Worm (Caenorhabditis elegans) whole organism, early embryonic: Measurements from ENCODE around the gene F53F4.15.

Experiments used
- B0310.2 ChIP-seq: sonication (generic microtip); optimal IDR thresholded peaks from 2 replicates; lab custom pipeline; 2016; ENCODE audit warnings: mild to moderate bottlenecking, missing genetic modification characterization, missing compliant biosample characterization
- ama-1 ChIP-seq: fragments of 150-350 bp; optimal IDR thresholded peaks from 2 replicates; lab custom pipeline; 2014
- ceh-36 ChIP-seq: sonication (generic microtip); optimal IDR thresholded peaks from 2 replicates; lab custom pipeline; 2016; ENCODE audit warnings: missing genetic modification characterization, inconsistent platforms, missing compliant biosample characterization
- flt-1 ChIP-seq: fragments of 200-800 bp; sonication (Bioruptor generic); IDR thresholded peaks from 2 replicates; pipeline ENCODE4 v1.3.6; 2022; ENCODE audit warnings: missing genetic modification characterization, missing compliant biosample characterization
- hnd-1 ChIP-seq: sonication (generic microtip); optimal IDR thresholded peaks from 2 replicates; lab custom pipeline; 2016; ENCODE audit warnings: missing genetic modification characterization, missing compliant biosample characterization
- pes-1 ChIP-seq: fragments of 200-800 bp; sonication (Bioruptor generic); IDR thresholded peaks from 2 replicates; pipeline ENCODE4 v1.3.6; 2022; ENCODE audit warnings: missing genetic modification reagents, missing genetic modification characterization, missing compliant biosample characterization

- TF ChIP-seq hnd-1 (no peak), ama-1 (lab: Kevin White, UChicago) (no peak), pes-1 (GFP tag; lab: Robert Waterston, UW) (no peak), B0310.2 (tag; lab: Kevin White, UChicago) (no peak), ceh-36 (tag; lab: Kevin White, UChicago) (no peak), flt-1 (GFP tag; lab: Robert Waterston, UW) (no peak)
These were observed 22.4 kb upstream of the F53F4.15 start for ce11 chrV:13598370-13598769.
